Worm (Caenorhabditis elegans) whole organism, L4/young adult: Measurements from ENCODE around the gene col-152.

Source experiments
- W03F9.2 ChIP-seq: fragments of 150-350 bp; optimal IDR thresholded peaks from 2 replicates; lab custom pipeline; 2014; ENCODE audit warnings: missing biosample characterization, missing genetic modification characterization
- dao-5 ChIP-seq: sonication (generic microtip); optimal IDR thresholded peaks from 2 replicates; lab custom pipeline; 2016; ENCODE audit warnings: missing genotype, missing genetic modification characterization, moderate library complexity, missing compliant biosample characterization
- him-1 ChIP-seq: sonication (generic microtip); optimal IDR thresholded peaks from 2 replicates; lab custom pipeline; 2016; ENCODE audit warnings: missing genotype, missing genetic modification reagents, missing genetic modification characterization, missing compliant biosample characterization

ce11 chrV:10568496-10568895 lies 7.8 kb downstream of the col-152 start:
- no peak for TF ChIP-seq dao-5
- no peak for TF ChIP-seq him-1
- no peak for TF ChIP-seq W03F9.2
